Fruit fly (Drosophila melanogaster) whole organism, pupa: Measurements from ENCODE around the gene CG45487.
"Not testable (repeated sequence)": the region's sequence is repeated elsewhere in the genome, so short reads cannot be mapped to it uniquely, and the experiment has no call there.

Experiments used
- CG10348 ChIP-seq: fragments of 200-800 bp; sonication (Bioruptor generic); IDR thresholded peaks from 2 replicates; pipeline ENCODE4 v1.3.6; 2022; ENCODE audit warnings: missing biosample characterization, missing genetic modification characterization
- CG12605 ChIP-seq: fragments of 200-800 bp; sonication (Bioruptor generic); IDR thresholded peaks from 2 replicates; pipeline ENCODE4 v1.3.6; 2022; ENCODE audit warnings: missing biosample characterization, missing genetic modification characterization
- CG13204 ChIP-seq: fragments of 200-800 bp; sonication (Bioruptor generic); optimal IDR thresholded peaks from 2 replicates; lab custom pipeline; 2018; ENCODE audit warnings: missing biosample characterization, mild to moderate bottlenecking, missing genetic modification characterization, moderate library complexity
- CG14655 ChIP-seq: fragments of 200-800 bp; sonication (Bioruptor generic); optimal IDR thresholded peaks from 3 replicates; lab custom pipeline; 2017; ENCODE audit warnings: mild to moderate bottlenecking, missing biosample characterization, missing genetic modification reagents, missing genetic modification characterization
- CG15710 ChIP-seq: fragments of 200-800 bp; sonication (Bioruptor generic); optimal IDR thresholded peaks from 2 replicates; lab custom pipeline; 2018; ENCODE audit warnings: missing biosample characterization, mild to moderate bottlenecking, missing genetic modification characterization, moderate library complexity
- CG17806 ChIP-seq: fragments of 200-800 bp; sonication (Bioruptor generic); optimal IDR thresholded peaks from 2 replicates; lab custom pipeline; 2018; ENCODE audit warnings: missing biosample characterization, mild to moderate bottlenecking, missing genetic modification characterization, moderate library complexity
- CG4496 ChIP-seq: fragments of 200-800 bp; sonication (Bioruptor generic); IDR thresholded peaks from 3 replicates; pipeline ENCODE4 v1.3.6; 2022; ENCODE audit warnings: missing biosample characterization, missing genetic modification characterization
- CG8301 ChIP-seq: fragments of 200-800 bp; sonication (Bioruptor generic); optimal IDR thresholded peaks from 2 replicates; lab custom pipeline; 2018; ENCODE audit warnings: missing biosample characterization, mild to moderate bottlenecking, missing genetic modification characterization
- EcR ChIP-seq: fragments of 200-800 bp; sonication (Bioruptor generic); optimal IDR thresholded peaks from 3 replicates; lab custom pipeline; 2019; ENCODE audit warnings: missing biosample characterization, missing genetic modification characterization, mild to moderate bottlenecking, moderate library complexity, missing genetic modification reagents
- Pif1A ChIP-seq: fragments of 200-800 bp; sonication (Bioruptor generic); optimal IDR thresholded peaks from 3 replicates; lab custom pipeline; 2016; ENCODE audit warnings: missing biosample characterization, missing genetic modification characterization
- Pif1B ChIP-seq: fragments of 200-800 bp; sonication (Bioruptor generic); optimal IDR thresholded peaks from 3 replicates; lab custom pipeline; 2016; ENCODE audit warnings: missing biosample characterization, missing genetic modification characterization
- fd96Ca ChIP-seq: fragments of 200-800 bp; sonication (Bioruptor generic); IDR thresholded peaks from 3 replicates; pipeline ENCODE4 v1.3.6; 2022; ENCODE audit warnings: missing biosample characterization, missing genetic modification characterization
- gl ChIP-seq: fragments of 200-800 bp; sonication (Bioruptor generic); optimal IDR thresholded peaks from 2 replicates; lab custom pipeline; 2018; ENCODE audit warnings: missing biosample characterization, mild to moderate bottlenecking, missing genetic modification characterization

DNA sequence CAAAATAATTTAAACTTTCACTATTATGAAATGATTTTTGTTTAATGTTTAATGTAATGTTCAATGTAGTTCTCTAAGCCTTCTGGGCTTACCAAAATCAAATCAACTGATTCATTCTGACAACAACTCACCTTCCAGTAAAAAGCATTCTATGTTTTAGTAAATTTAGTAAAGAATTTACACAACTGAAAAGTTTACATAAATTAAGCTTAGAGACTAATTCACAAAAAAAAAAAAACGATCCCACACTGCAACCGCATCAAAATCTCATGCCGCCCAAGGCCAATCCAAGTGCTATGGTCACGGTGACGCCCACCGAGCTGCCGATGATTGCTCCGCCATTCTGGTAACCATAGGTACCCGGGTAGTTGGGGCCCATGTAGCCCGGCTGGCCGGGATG, 5.1 kb downstream of the CG45487 start, which contains the start of gene CG45486:
- not testable (repeated sequence) for TF ChIP-seq Pif1A; EcR (GFP tag; lab: Kevin White, UChicago); CG13204 (GFP tag; lab: Kevin White, UChicago); CG8301 (tag; lab: Kevin White, UChicago); CG15710; CG4496 (GFP tag; lab: Robert Waterston, UW); fd96Ca; CG12605 (GFP tag; lab: Robert Waterston, UW); CG17806; CG14655 (GFP tag; lab: Kevin White, UChicago); Pif1B (GFP tag; lab: Kevin White, UChicago); gl (tag; lab: Kevin White, UChicago); CG10348 (GFP tag; lab: Robert Waterston, UW)
